Fruit fly (Drosophila melanogaster) whole organism, wandering third instar larva: Measurements from ENCODE around the gene CG12974.

Experiments used
- Abd-B ChIP-seq: fragments of >200 bp; optimal IDR thresholded peaks from 2 replicates; lab custom pipeline; 2017; ENCODE audit warnings: missing biosample characterization, missing genetic modification characterization
- Jra ChIP-seq: sonication (Bioruptor generic); optimal IDR thresholded peaks from 2 replicates; lab custom pipeline; 2016; ENCODE audit warnings: missing biosample characterization, missing genetic modification characterization
- N ChIP-seq: fragments of >200 bp; optimal IDR thresholded peaks from 2 replicates; lab custom pipeline; 2018; ENCODE audit warnings: missing biosample characterization, missing external identifiers, missing genetic modification characterization
- dmrt93B ChIP-seq: fragments of 200-800 bp; sonication (Bioruptor generic); optimal IDR thresholded peaks from 2 replicates; lab custom pipeline; 2018; ENCODE audit warnings: missing biosample characterization, mild to moderate bottlenecking, missing genetic modification characterization
- ey ChIP-seq: fragments of 200-800 bp; sonication (Bioruptor generic); optimal IDR thresholded peaks from 2 replicates; lab custom pipeline; 2016; ENCODE audit warnings: missing biosample characterization, missing genetic modification characterization

DNA sequence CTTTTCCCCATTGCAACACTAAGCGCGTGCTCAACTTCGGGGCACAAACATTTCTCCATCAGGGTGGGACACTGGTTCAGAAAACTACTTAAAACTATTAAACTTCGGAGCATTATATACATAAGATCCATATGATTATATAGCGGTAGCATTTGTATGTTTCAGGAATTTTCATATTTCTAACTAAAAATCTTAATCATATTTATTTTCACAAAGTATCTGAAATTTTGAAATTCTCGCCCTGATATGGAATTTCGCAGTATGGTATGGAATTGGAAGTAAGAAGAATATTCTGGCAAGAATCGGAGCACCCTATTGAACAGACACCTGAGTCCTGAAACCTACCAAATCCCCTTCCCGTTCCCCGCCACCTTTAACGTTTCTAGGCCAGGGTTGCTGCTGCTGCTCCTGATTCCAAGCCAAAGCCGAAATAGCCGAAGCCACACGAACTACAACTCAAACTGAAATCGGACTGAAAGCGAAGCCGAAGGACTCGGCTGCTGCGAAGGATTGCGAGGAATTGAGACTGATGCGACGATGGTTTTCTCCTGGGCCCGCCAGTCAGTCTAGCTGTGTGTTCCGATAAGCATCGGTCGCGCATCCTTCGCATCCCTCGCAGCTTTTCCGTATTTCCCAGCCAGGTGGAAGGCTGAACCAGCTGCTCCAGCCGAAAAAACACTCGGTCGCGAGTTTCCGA, 36.2 kb upstream of the CG12974 start:
- no peak for TF ChIP-seq dmrt93B (GFP tag; lab: Kevin White, UChicago)
- TF ChIP-seq N (GFP tag; lab: Kevin White, UChicago): no peak
- no peak for TF ChIP-seq Jra
- TF ChIP-seq Abd-B (GFP tag; lab: Kevin White, UChicago): no peak
- TF ChIP-seq ey (GFP tag; lab: Kevin White, UChicago): peak; percentile 38
